Worm (Caenorhabditis elegans): ENCODE measurements around the gene ifd-1.

Gene ifd-1

DNA sequence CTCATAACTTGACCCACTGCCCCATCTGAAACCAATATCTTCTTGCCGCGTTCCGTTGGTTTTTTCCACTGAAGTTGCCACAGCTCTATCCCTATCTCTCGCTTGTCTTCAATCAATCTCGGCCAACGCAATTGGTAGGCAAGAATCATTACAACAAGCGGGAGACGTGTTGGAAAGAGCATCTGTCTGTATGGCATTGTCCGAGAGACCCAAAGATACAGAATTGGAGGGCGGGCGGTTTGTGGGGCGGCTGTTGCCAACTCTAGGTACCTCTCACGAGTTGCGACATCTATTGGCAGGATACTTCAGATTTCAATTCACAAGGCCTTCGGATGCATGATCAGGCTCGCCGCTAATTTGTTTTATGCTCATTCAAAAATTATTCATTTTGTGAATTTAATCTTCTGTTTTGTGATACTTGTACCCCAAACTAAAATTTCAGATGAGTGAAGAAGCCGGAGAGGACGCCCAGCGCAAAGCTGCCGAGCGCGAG is 35.2 kb downstream of the ifd-1 start, which contains the start of gene unc-27:
unc-27 (plus strand) TSS at position 443 of the 493 bp plus-strand sequence.
- no peak for TF ChIP-seq nhr-77 (tag; optimal IDR thresholded peaks at IDR 0.05)
- no peak for TF ChIP-seq ama-1 (optimal IDR thresholded peaks at IDR 0.05)
- TF ChIP-seq aly-2 (tag; optimal IDR thresholded peaks at IDR 0.05) = no peak
- TF ChIP-seq R02D3.7 (tag; optimal IDR thresholded peaks at IDR 0.05) = no peak
- peak; percentile 16 for TF ChIP-seq egl-5 (tag; optimal IDR thresholded peaks at IDR 0.05)
- peak; percentile 35 for TF ChIP-seq nfya-1 (tag; optimal IDR thresholded peaks at IDR 0.05; ENCODE audit: insufficient read depth)

DNA sequence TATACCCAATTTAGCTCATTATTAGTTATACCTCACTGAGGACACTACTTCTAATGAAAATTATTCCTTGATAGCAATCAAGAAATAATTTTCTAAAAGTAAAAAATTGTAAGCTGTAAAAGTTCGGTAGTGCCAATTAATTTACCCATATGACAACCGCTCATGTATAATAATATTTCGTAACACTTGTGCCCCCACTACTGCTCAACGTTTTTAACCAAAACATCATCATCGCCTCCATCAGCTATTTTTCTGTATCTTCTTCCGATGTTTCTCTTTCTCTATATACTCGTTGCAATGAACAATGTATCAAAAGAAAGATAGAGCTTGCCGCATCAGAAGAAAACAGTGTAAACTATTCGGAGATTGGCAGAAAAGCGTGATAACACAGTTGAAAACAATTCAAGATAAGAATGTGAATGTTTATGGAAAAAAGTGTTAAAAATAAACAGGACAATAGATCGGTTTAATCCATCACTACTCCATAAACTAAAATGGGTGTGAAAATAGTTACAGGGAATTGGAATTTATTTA is 36.5 kb downstream of the ifd-1 start:
- peak; percentile 14 for TF ChIP-seq elt-2 (tag; optimal IDR thresholded peaks at IDR 0.05)
- no peak for TF ChIP-seq R02D3.7 (tag; optimal IDR thresholded peaks at IDR 0.05)
- no peak for TF ChIP-seq egl-27 (tag; optimal IDR thresholded peaks at IDR 0.05)
- TF ChIP-seq nhr-43 (tag; optimal IDR thresholded peaks at IDR 0.05; ENCODE audit: poor library complexity, severe bottlenecking) = no peak
- TF ChIP-seq lsy-12 (tag; optimal IDR thresholded peaks at IDR 0.05) = no peak
- TF ChIP-seq nfya-1 (tag; optimal IDR thresholded peaks at IDR 0.05; ENCODE audit: insufficient read depth) = peak; percentile 22
- no peak for TF ChIP-seq sea-2 (GFP tag; optimal IDR thresholded peaks at IDR 0.05)
- TF ChIP-seq ceh-9 (tag; optimal IDR thresholded peaks at IDR 0.05) = no peak
- TF ChIP-seq nhr-76 (tag; optimal IDR thresholded peaks at IDR 0.05) = no peak
- no peak for TF ChIP-seq elt-3 (tag; optimal IDR thresholded peaks at IDR 0.05)
- no peak for TF ChIP-seq fkh-10 (GFP tag; optimal IDR thresholded peaks at IDR 0.05)
- TF ChIP-seq pha-4 (tag; optimal IDR thresholded peaks at IDR 0.05) = no peak
- no peak for TF ChIP-seq unc-62 (GFP tag; optimal IDR thresholded peaks at IDR 0.05)
- no peak for TF ChIP-seq ama-1 (optimal IDR thresholded peaks at IDR 0.05)
- TF ChIP-seq nhr-77 (tag; optimal IDR thresholded peaks at IDR 0.05) = no peak

DNA sequence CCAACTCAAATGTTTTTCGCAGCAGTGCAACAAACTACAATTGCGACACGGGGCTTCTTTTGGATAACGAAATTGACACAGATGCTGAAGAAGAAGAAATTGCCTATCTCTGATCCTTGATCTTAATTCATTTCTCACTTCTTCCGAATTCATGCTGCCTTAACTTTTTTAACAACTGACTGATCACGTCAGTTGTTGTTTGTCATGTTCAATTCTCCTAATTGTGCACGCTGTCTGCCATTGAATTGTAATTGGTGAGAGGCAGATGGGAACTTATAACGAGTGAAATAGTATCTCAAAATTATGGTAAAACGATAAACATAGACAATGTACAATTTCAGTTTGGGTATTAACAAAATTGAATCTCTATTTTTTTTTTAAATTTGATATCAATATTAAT is 37.6 kb downstream of the ifd-1 start:
- peak; percentile 3 for TF ChIP-seq nfya-1 (tag; optimal IDR thresholded peaks at IDR 0.05; ENCODE audit: insufficient read depth)
- TF ChIP-seq nhr-76 (tag; optimal IDR thresholded peaks at IDR 0.05) = no peak
- peak; percentile 13 for TF ChIP-seq egl-5 (tag; optimal IDR thresholded peaks at IDR 0.05)
- TF ChIP-seq aly-2 (tag; optimal IDR thresholded peaks at IDR 0.05) = no peak

DNA sequence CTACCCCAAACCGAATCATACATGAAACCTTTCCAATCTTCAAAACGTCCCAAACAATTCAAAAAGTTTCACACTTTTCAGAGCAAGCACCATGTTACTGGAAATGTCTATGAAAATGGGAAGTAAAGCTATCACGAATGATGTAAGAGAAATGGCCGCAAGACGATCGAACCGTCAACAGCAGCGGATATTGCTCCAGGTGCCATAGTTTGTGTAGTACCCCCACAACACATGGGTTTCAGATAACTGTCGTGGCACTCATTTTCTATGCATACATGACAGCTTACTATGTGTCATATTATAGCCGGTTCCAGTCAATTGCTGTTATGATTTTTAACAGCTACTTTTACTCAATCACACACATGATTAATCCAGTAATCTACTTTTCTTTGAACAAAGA is 40.0 kb downstream of the ifd-1 start, which contains the start of gene ZK721.3:
ZK721.3 (plus strand) TSS at position 301 of the 400 bp plus-strand sequence.
- TF ChIP-seq ceh-9 (tag; optimal IDR thresholded peaks at IDR 0.05) = no peak
- no peak for TF ChIP-seq lin-15B (tag; optimal IDR thresholded peaks at IDR 0.05)
- no peak for TF ChIP-seq ztf-11 (tag; optimal IDR thresholded peaks at IDR 0.05)
- TF ChIP-seq mml-1 (tag; optimal IDR thresholded peaks at IDR 0.05) = no peak
- TF ChIP-seq lin-39 (tag; optimal IDR thresholded peaks at IDR 0.05) = no peak
- TF ChIP-seq ztf-4 (tag; optimal IDR thresholded peaks at IDR 0.05) = no peak
- no peak for TF ChIP-seq ZK546.5 (tag; optimal IDR thresholded peaks at IDR 0.05)
- no peak for TF ChIP-seq nhr-25 (tag; optimal IDR thresholded peaks at IDR 0.05)

DNA sequence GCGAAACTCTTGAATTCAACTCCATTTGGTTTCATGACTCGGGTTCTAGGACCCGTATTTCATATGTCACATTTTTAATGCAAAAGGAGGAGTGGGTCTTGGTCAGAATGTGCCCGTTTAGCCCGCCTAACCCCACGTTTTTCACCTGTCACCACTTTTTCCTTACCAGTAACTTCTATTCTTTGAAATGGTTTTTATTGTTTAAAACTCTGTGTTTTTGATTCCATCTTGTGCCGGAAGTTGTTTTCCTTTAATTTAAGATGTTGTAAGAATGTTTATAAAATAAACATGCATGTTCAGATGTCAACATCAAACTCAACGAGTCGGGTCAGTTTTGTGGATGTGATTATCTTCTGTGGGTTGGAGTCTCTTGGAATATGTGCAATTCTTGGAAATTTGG is 45.7 kb downstream of the ifd-1 start, which contains the start of gene ZK721.4:
ZK721.4 (plus strand) TSS at position 301 of the 400 bp plus-strand sequence.
- TF ChIP-seq nhr-25 (tag; optimal IDR thresholded peaks at IDR 0.05) (no peak), mml-1 (tag; optimal IDR thresholded peaks at IDR 0.05) (no peak), lsy-12 (tag; optimal IDR thresholded peaks at IDR 0.05) (no peak), daf-12 (tag; optimal IDR thresholded peaks at IDR 0.05) (no peak), nhr-11 (tag; optimal IDR thresholded peaks at IDR 0.05) (no peak), ceh-16 (tag; optimal IDR thresholded peaks at IDR 0.05) (no peak), mdl-1 (tag; optimal IDR thresholded peaks at IDR 0.05) (no peak), pha-4 (tag; optimal IDR thresholded peaks at IDR 0.05) (no peak), R02D3.7 (tag; optimal IDR thresholded peaks at IDR 0.05) (no peak)
